Fruit fly (Drosophila melanogaster) whole organism, pupa: Measurements from ENCODE around the gene Nup358.

Experiments
- CG12605 ChIP-seq: fragments of 200-800 bp; sonication (Bioruptor generic); IDR thresholded peaks from 2 replicates; pipeline ENCODE4 v1.3.6; 2022; ENCODE audit warnings: missing biosample characterization, missing genetic modification characterization
- CG13204 ChIP-seq: fragments of 200-800 bp; sonication (Bioruptor generic); optimal IDR thresholded peaks from 2 replicates; lab custom pipeline; 2018; ENCODE audit warnings: missing biosample characterization, mild to moderate bottlenecking, missing genetic modification characterization, moderate library complexity
- CG9948 ChIP-seq: fragments of 200-800 bp; sonication (Bioruptor generic); optimal IDR thresholded peaks from 2 replicates; lab custom pipeline; 2018; ENCODE audit warnings: missing biosample characterization, mild to moderate bottlenecking, missing genetic modification characterization, moderate library complexity
- Ets98B ChIP-seq: fragments of 200-800 bp; sonication (Bioruptor generic); IDR thresholded peaks from 2 replicates; pipeline ENCODE4 v1.3.6; 2022; ENCODE audit warnings: missing biosample characterization, missing genetic modification characterization
- Pif1A ChIP-seq: fragments of 200-800 bp; sonication (Bioruptor generic); optimal IDR thresholded peaks from 3 replicates; lab custom pipeline; 2016; ENCODE audit warnings: missing biosample characterization, missing genetic modification characterization
- fd96Ca ChIP-seq: fragments of 200-800 bp; sonication (Bioruptor generic); IDR thresholded peaks from 3 replicates; pipeline ENCODE4 v1.3.6; 2022; ENCODE audit warnings: missing biosample characterization, missing genetic modification characterization
- rn ChIP-seq: fragments of 200-800 bp; sonication (Bioruptor generic); IDR thresholded peaks from 2 replicates; pipeline ENCODE4 v1.3.6; 2022; ENCODE audit warnings: missing biosample characterization, missing genetic modification characterization

dm6 chr3R:25305822-25306544, 56.8 kb downstream of the Nup358 start:
- TF ChIP-seq Ets98B (GFP tag; lab: Robert Waterston, UW) (no peak), CG12605 (GFP tag; lab: Robert Waterston, UW) (no peak), Pif1A (GFP tag; lab: Kevin White, UChicago) (no peak), rn (GFP tag; lab: Robert Waterston, UW) (no peak), CG9948 (tag; lab: Kevin White, UChicago) (no peak), fd96Ca (no peak), CG13204 (no peak)
